Worm (Caenorhabditis elegans) whole organism, mixed stage, embryonic: ENCODE data around the gene asp-13.

Experiments used
- blmp-1 ChIP-seq: fragments of 150-350 bp; optimal IDR thresholded peaks from 2 replicates; lab custom pipeline; 2014; ENCODE audit warnings: missing biosample characterization, missing genetic modification characterization
- lin-13 ChIP-seq: fragments of 150-350 bp; optimal IDR thresholded peaks from 2 replicates; lab custom pipeline; 2014; ENCODE audit warnings: missing biosample characterization, missing genetic modification characterization
- lin-32 ChIP-seq: fragments of 200-800 bp; sonication (Bioruptor generic); optimal IDR thresholded peaks from 2 replicates; lab custom pipeline; 2018; ENCODE audit warnings: mild to moderate bottlenecking, missing genetic modification characterization, missing compliant biosample characterization
- nhr-12 ChIP-seq: fragments of 150-350 bp; optimal IDR thresholded peaks from 2 replicates; lab custom pipeline; 2014; ENCODE audit warnings: missing biosample characterization, missing genetic modification characterization
- nhr-28 ChIP-seq: fragments of 150-350 bp; optimal IDR thresholded peaks from 2 replicates; lab custom pipeline; 2014; ENCODE audit warnings: missing biosample characterization, missing genetic modification characterization
- pha-4 ChIP-seq: fragments of 150-350 bp; optimal IDR thresholded peaks from 2 replicates; lab custom pipeline; 2018; ENCODE audit warnings: missing biosample characterization, missing genetic modification reagents, missing genetic modification characterization
- sptf-1 ChIP-seq: sonication (generic microtip); optimal IDR thresholded peaks from 2 replicates; lab custom pipeline; 2017; ENCODE audit warnings: mild to moderate bottlenecking, missing genetic modification characterization, moderate library complexity, missing compliant biosample characterization
- unc-62 ChIP-seq: fragments of 150-350 bp; optimal IDR thresholded peaks from 2 replicates; lab custom pipeline; 2014; ENCODE audit warnings: missing biosample characterization, missing genetic modification reagents, missing genetic modification characterization
- ztf-11 ChIP-seq: fragments of 150-350 bp; optimal IDR thresholded peaks from 2 replicates; lab custom pipeline; 2014; ENCODE audit warnings: missing biosample characterization, missing genetic modification characterization

DNA sequence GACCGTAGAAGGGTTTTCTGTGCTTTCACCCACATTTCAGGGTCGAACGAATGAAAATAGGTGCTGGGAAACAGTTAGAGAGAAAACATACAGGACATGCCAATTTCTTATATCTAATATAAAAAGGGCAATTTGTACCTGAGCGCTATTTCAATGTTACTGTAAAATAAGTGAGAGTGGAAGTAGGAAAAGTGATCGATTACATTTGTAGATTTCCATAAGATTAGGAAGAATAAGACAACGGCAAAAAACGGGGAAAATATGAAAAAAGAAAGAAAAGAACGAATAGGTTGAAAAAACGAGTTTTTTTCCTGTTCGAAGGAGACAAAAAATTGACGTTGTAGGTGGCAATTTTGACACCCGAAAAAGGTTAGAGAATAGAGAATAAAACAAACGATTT lies 25.2 kb upstream of the asp-13 start:
- TF ChIP-seq blmp-1 (tag; lab: Kevin White, UChicago) (peak; percentile 50), sptf-1 (tag; lab: Kevin White, UChicago) (no peak), lin-13 (tag; lab: Kevin White, UChicago) (no peak), pha-4 (no peak), ztf-11 (no peak), unc-62 (GFP tag; lab: Kevin White, UChicago) (no peak), nhr-28 (no peak), lin-32 (GFP tag; lab: Kevin White, UChicago) (no peak), nhr-12 (tag; lab: Kevin White, UChicago) (no peak)
